Worm (Caenorhabditis elegans): ENCODE measurements around the gene bcc-1.
"Not testable (repeated sequence)": the region's sequence is repeated elsewhere in the genome, so short reads cannot be mapped to it uniquely, and the experiment has no call there.

The bcc-1 gene

DNA sequence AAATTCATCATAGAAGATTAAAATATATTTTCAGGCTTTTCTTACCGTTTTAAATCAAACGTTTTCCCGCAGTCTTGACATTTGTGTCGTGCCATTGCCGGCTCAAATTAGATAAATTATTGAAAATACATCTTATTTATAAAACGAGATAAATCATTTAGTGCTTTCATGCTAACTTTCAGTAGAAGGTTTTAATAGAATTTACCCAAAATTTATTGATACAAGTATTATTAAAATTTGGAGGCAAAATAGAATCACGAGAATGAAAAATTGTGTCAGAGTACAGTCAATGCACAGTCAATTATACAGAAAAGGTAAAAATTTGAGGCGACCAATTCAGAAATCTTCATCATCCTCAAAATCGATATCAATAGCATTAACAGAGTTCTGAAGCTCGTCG, 13.9 kb downstream of the bcc-1 start, which contains the start of gene Y5F2A.4:
Gene Y5F2A.4 (minus strand): TSS at position 101 of the 400 bp plus-strand sequence.
- TF ChIP-seq nhr-237 (tag; optimal IDR thresholded peaks at IDR 0.05): no peak
- TF ChIP-seq lin-15B (tag; optimal IDR thresholded peaks at IDR 0.05): no peak

DNA sequence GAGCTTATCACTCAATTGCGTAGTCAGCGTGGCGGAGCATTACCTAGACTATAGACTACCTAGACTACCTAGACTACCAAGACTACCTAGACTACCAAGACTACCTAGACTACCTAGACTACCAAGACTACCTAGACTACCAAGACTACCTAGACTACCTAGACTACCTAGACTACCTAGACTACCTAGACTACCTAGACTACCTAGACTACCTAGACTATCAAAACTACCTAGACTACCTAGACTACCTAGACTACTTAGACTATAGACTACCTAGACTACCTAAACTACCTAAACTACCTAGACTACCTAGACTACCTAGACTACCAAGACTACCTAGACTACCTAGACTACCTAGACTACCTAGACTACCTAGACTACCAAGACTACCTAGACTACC, 21.5 kb downstream of the bcc-1 start:
- peak; percentile 46 for TF ChIP-seq zag-1 (tag; optimal IDR thresholded peaks at IDR 0.05)
- TF ChIP-seq unc-62 (GFP tag; optimal IDR thresholded peaks at IDR 0.05 in 1 of 2): peak in 1 of 2 experiments; percentile 96
- not testable (repeated sequence) for TF ChIP-seq unc-62 (tag; optimal IDR thresholded peaks at IDR 0.05)

DNA sequence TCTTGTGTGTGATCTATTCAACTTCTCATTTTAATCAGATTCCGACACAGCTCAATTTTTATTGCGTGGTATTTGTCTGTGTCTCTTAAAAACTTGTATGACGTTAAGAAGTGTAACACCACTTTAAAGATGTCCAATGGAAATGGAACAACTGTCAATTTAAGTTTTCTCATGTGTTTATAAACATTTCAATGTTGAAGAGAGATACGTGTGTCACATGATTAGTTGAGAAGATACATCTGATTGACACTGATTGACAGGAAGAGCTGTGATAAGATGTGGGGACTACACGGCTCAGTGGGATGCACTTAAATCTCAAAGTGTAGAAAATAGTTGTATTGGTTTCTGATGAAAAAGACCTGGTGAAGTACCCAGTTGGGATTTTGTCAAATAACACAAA, 24.0 kb downstream of the bcc-1 start:
- TF ChIP-seq unc-62 (GFP tag; optimal IDR thresholded peaks at IDR 0.05 in 1 of 2): peak in 1 of 2 experiments; percentile 100
- no peak for TF ChIP-seq unc-62 (tag; optimal IDR thresholded peaks at IDR 0.05)
- TF ChIP-seq egl-27 (tag; optimal IDR thresholded peaks at IDR 0.05): no peak
- peak; percentile 57 for TF ChIP-seq hlh-30 (tag; optimal IDR thresholded peaks at IDR 0.05; ENCODE audit: insufficient read depth)
- peak; percentile 42 for TF ChIP-seq hlh-11 (tag; optimal IDR thresholded peaks at IDR 0.05)
- TF ChIP-seq daf-16 (GFP tag; optimal IDR thresholded peaks at IDR 0.05): peak in 1 of 2 experiments; percentile 96
- TF ChIP-seq daf-16 (tag; optimal IDR thresholded peaks at IDR 0.05): no peak
- peak; percentile 93 for TF ChIP-seq nhr-11 (tag; optimal IDR thresholded peaks at IDR 0.05)
- TF ChIP-seq ceh-20 (GFP tag; IDR thresholded peaks at IDR 0.05): peak; percentile 79
- no peak for TF ChIP-seq T26A8.4 (GFP tag; IDR thresholded peaks at IDR 0.05)

DNA sequence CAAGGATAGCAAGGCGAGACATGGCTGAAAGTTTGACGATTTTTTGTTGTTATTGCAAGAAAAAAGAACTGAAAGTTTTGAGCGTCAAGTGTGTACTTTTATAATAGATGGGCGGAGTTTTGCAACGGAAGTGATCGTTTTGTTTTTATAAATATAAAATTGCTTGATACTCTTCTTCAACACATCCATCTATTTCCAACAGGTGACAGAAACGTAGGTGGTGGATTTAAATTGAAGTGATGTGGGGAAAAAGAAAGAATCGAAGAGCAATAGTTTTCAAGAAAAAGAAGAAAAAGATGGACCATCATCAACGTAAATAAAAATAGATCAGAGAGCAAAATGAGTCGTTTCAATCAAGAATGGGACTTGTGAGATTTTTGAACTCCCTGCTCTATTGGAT, 25.3 kb downstream of the bcc-1 start, which contains the start of gene ttr-17:
Gene ttr-17 (minus strand): TSS at position 24 of the 400 bp plus-strand sequence.
- TF ChIP-seq F44E2.7 (GFP tag; IDR thresholded peaks at IDR 0.05) (no peak), daf-16 (GFP tag; optimal IDR thresholded peaks at IDR 0.05) (peak in 1 of 2 experiments; percentile 83), daf-16 (tag; optimal IDR thresholded peaks at IDR 0.05) (no peak)

DNA sequence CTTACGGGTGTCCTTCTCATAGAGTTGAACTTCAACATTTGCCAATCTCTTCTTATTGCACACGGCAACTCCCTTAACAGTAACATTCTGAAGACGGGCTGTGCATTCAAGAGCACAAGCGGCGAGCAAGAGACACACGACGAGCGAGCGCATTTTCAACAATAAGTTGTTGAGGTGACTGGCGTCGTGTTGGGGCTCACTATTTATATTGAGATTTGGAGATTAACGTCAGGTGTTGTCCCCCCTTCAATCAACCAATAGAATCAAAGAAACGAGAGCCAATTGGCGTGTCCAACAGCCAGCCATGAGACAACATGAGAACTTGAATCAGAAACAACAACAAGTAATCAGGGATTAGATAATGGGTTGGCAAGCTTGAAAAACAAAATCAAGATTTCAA, 28.4 kb downstream of the bcc-1 start, which contains the start of gene ttr-16:
Gene ttr-16 (minus strand): TSS at position 176 of the 400 bp plus-strand sequence.
- TF ChIP-seq madf-9 (GFP tag; conservative IDR thresholded peaks at IDR 0.05) (no peak), nhr-48 (tag; optimal IDR thresholded peaks at IDR 0.05) (no peak), mdt-29 (GFP tag; IDR thresholded peaks at IDR 0.05) (no peak; the same call in 1 of the 2 replicates), nhr-11 (tag; optimal IDR thresholded peaks at IDR 0.05) (peak; percentile 67), daf-16 (GFP tag; optimal IDR thresholded peaks at IDR 0.05) (peak in 1 of 2 experiments; percentile 91), daf-16 (tag; optimal IDR thresholded peaks at IDR 0.05) (no peak), T26A8.4 (GFP tag; IDR thresholded peaks at IDR 0.05) (no peak), mep-1 (tag; optimal IDR thresholded peaks at IDR 0.05) (no peak), F26F4.8 (GFP tag; conservative IDR thresholded peaks at IDR 0.05) (no peak), cey-2 (tag; optimal IDR thresholded peaks at IDR 0.05; ENCODE audit: borderline replicate concordance, insufficient read depth) (no peak), lin-1 (GFP tag; IDR thresholded peaks at IDR 0.05) (no peak), ama-1 (optimal IDR thresholded peaks at IDR 0.05) (peak; percentile 57), ceh-44 (GFP tag; IDR thresholded peaks at IDR 0.05) (no peak), nhr-237 (tag; optimal IDR thresholded peaks at IDR 0.05) (no peak), dmd-8 (GFP tag; IDR thresholded peaks at IDR 0.05) (no peak), unc-130 (GFP tag; optimal IDR thresholded peaks at IDR 0.05) (no peak), sdz-12 (GFP tag; optimal IDR thresholded peaks at IDR 0.05) (no peak)

DNA sequence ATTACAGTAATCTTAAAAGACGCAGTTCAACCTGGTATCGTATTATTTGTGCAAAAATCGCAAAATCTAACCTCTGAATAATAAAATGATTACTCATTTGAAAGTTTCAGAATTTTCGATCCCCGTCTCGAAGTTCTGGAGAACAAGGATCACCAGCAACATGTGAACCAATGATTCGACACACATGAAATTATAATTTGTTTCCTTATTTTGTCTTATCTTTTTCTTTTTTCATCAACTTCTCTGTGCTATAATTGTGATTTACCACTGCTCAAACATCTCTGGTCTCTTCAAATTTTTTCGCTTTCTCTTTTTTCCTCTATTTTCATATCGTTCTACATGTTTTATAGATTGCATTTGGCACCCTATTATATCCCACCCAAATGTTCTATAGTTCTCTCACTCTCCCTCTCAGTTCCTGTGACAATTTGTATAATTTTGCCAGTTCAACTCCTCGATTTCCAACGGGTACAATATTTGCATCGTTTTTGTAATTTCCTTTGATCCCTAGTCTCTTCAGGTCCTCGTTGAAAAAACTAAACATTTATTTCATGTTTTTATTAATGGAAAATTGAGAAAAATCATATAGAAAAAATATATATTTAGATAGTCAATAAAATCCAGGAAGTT, 29.3 kb downstream of the bcc-1 start:
- TF ChIP-seq unc-62 (GFP tag; optimal IDR thresholded peaks at IDR 0.05 in 1 of 2): peak in 1 of 2 experiments; percentile 94
- no peak for TF ChIP-seq unc-62 (tag; optimal IDR thresholded peaks at IDR 0.05)
- peak in 1 of 2 experiments; percentile 78 for TF ChIP-seq daf-16 (GFP tag; optimal IDR thresholded peaks at IDR 0.05)
- TF ChIP-seq daf-16 (tag; optimal IDR thresholded peaks at IDR 0.05): no peak
- TF ChIP-seq ces-1 (GFP tag; optimal IDR thresholded peaks at IDR 0.05): no peak
- peak; percentile 48 for TF ChIP-seq ama-1 (optimal IDR thresholded peaks at IDR 0.05)
- peak; percentile 66; the same call in 1 of the 2 replicates for TF ChIP-seq T26A8.4 (GFP tag; IDR thresholded peaks at IDR 0.05)
